Fruit fly (Drosophila melanogaster): ENCODE results near the gene tho2.

tho2 gene

DNA sequence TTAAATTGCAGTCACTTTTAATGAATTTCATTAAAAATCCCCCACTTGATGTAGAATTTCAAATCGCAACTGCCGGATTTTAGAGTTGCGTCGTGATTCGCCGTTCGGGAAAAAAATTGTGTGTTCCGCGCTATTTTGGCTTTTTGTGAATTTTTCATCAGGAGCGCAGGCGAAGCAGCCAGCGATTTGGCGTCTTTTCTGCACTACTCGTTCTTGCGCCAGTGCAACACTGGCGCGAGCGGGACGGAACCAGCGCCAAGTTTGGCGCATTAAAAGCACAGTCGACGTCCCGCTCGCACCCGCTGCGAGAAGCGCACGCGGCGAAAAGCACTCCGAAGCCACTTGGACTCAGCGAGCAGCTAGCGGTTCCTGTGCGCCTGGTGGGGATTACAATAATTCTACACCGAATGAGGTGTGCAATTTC is 48.4 kb upstream of the tho2 start (continued):
- TF ChIP-seq Lpt (GFP tag; optimal IDR thresholded peaks at IDR 0.05) (peak; percentile 72), cyc (GFP tag; optimal IDR thresholded peaks at IDR 0.05) (no peak), Gug (GFP tag; IDR thresholded peaks at IDR 0.05) (no peak), lz (GFP tag; optimal IDR thresholded peaks at IDR 0.05) (peak; percentile 31), Blimp-1 (GFP tag; optimal IDR thresholded peaks at IDR 0.05) (peak; percentile 30), Smox (GFP tag; optimal IDR thresholded peaks at IDR 0.05) (peak; percentile 40), Ets96B (tag; optimal IDR thresholded peaks at IDR 0.05) (peak; percentile 52), CG9139 (GFP tag; optimal IDR thresholded peaks at IDR 0.05) (peak; percentile 74), Eip78C (GFP tag) (no peak), spab (GFP tag; optimal IDR thresholded peaks at IDR 0.05) (peak; percentile 25), CG1621 (tag; optimal IDR thresholded peaks at IDR 0.05) (peak; percentile 100), vri (GFP tag; optimal IDR thresholded peaks at IDR 0.05) (peak; percentile 64), acj6 (GFP tag; optimal IDR thresholded peaks at IDR 0.05) (peak; percentile 9), pdm3 (GFP tag; optimal IDR thresholded peaks at IDR 0.05) (peak; percentile 26), ss (GFP tag; optimal IDR thresholded peaks at IDR 0.05) (peak; percentile 38 to 39), CG10669 (GFP tag; optimal IDR thresholded peaks at IDR 0.05) (peak; percentile 2), Hr39 (GFP tag; optimal IDR thresholded peaks at IDR 0.05) (no peak), CG3032 (tag; optimal IDR thresholded peaks at IDR 0.05) (peak; percentile 50), CG3919 (GFP tag; optimal IDR thresholded peaks at IDR 0.05) (peak; percentile 54), Hr38 (GFP tag; optimal IDR thresholded peaks at IDR 0.05) (no peak), CG6163 (GFP tag; IDR thresholded peaks at IDR 0.05) (no peak), Hr4 (GFP tag; optimal IDR thresholded peaks at IDR 0.05) (no peak), CG16779 (tag; optimal IDR thresholded peaks at IDR 0.05) (peak; percentile 60), CG32006 (GFP tag; optimal IDR thresholded peaks at IDR 0.05) (peak; percentile 56)

DNA sequence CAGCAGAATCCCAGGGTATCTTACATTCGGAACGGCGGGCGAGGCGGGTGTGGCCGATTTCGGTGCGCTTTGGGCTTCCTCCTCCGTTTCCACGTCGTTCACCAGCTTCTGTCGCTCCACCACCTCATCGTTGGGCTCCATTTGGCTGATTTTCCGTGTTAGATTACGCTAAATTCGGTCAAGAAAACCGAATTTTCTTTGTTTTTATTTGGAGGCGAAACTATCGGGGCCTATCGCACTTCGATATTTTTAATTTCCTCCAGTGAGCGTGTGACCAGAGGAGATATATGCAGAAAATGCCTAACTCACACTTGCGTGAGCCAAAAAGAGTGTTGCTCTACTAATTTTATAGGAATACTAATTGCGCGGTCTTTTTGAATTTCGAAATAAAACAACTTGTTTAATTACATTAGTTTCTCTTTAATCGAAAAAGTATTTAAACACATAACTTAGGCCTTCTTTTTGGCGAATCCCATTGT is 47.2 kb upstream of the tho2 start, which contains the start of gene CG10874:
Gene CG10874, minus strand, starts transcription at position 264 of the 479 bp plus-strand sequence.
- TF ChIP-seq Eip78C (GFP tag) (no peak), CG1621 (tag; optimal IDR thresholded peaks at IDR 0.05) (peak; percentile 1), Sox14 (GFP tag; optimal IDR thresholded peaks at IDR 0.05) (peak; percentile 75)

DNA sequence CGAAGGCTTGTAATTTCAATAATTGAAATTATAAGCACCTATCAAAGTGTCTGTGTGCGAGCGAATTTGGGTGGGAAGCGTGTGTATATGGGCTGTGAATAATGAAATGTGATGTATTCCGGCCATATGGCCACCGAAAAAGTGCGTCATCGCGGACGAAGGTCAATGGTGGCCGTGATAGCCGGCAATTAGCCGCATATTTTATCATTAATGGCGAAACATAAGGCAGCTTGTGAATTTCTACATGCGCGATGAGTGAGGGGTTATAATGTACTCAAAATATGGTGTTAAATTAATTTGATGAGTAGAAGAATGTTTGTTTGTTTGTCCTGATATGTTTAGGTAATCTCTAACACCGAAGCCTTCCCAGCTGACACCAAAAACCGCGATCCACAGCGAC is 46.4 kb upstream of the tho2 start:
- TF ChIP-seq Hr4 (GFP tag; optimal IDR thresholded peaks at IDR 0.05) (no peak), CG11902 (GFP tag; optimal IDR thresholded peaks at IDR 0.05) (no peak), Lpt (GFP tag; optimal IDR thresholded peaks at IDR 0.05) (no peak), CG15336 (GFP tag; IDR thresholded peaks at IDR 0.05) (no peak), spab (GFP tag; optimal IDR thresholded peaks at IDR 0.05) (no peak), CG3032 (tag; optimal IDR thresholded peaks at IDR 0.05) (no peak), CG6854 (GFP tag; optimal IDR thresholded peaks at IDR 0.05) (no peak), CG3919 (GFP tag; optimal IDR thresholded peaks at IDR 0.05) (no peak), achi (GFP tag; optimal IDR thresholded peaks at IDR 0.05) (no peak), Eip93F (GFP tag; optimal IDR thresholded peaks at IDR 0.05) (no peak), ss (GFP tag; optimal IDR thresholded peaks at IDR 0.05) (no peak), CG6792 (GFP tag; optimal IDR thresholded peaks at IDR 0.05) (no peak), pdm3 (GFP tag; optimal IDR thresholded peaks at IDR 0.05) (no peak), lz (GFP tag; optimal IDR thresholded peaks at IDR 0.05) (no peak), Hr38 (GFP tag; optimal IDR thresholded peaks at IDR 0.05) (no peak), dac (GFP tag; optimal IDR thresholded peaks at IDR 0.05) (no peak), CG11762 (GFP tag; optimal IDR thresholded peaks at IDR 0.05; ENCODE audit: insufficient read depth) (no peak), fkh (GFP tag; optimal IDR thresholded peaks at IDR 0.05) (no peak), Sox14 (GFP tag; optimal IDR thresholded peaks at IDR 0.05) (no peak), cyc (GFP tag; optimal IDR thresholded peaks at IDR 0.05) (no peak)

DNA sequence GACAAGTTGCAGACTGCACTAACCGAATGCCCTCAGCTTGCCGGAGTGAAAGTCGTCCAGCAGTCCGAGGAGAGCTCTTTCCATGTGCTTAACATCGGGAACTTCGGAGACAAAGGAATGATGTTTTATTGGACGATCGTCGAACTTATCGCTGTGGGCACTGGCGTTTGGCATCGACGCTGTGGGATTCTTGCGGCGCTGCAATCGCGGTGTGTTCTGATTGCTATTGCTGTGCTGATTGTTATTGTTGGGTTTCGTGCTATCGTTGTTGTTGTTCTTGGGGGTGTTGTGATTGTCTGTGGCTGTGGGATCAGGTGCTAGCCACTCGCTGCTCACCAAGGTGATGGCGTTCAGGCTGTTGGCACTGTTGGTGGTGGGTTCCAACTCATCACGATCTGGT is 45.7 kb upstream of the tho2 start:
- TF ChIP-seq CG11294 (GFP tag; IDR thresholded peaks at IDR 0.05) (no peak), Hr4 (GFP tag; optimal IDR thresholded peaks at IDR 0.05) (no peak), net (GFP tag; optimal IDR thresholded peaks at IDR 0.05) (no peak), Sox102F (GFP tag; optimal IDR thresholded peaks at IDR 0.05) (no peak), CG6163 (GFP tag; IDR thresholded peaks at IDR 0.05) (no peak), fd85E (GFP tag; optimal IDR thresholded peaks at IDR 0.05) (no peak), dsx (GFP tag; optimal IDR thresholded peaks at IDR 0.05; ENCODE audit: poor library complexity, severe bottlenecking) (no peak), CG6808 (GFP tag; optimal IDR thresholded peaks at IDR 0.05) (no peak), ss (GFP tag; optimal IDR thresholded peaks at IDR 0.05) (no peak), Met (GFP tag; optimal IDR thresholded peaks at IDR 0.05) (no peak), Sox14 (GFP tag; optimal IDR thresholded peaks at IDR 0.05) (peak; percentile 43), Eip78C (GFP tag) (peak; percentile 33), CG16779 (tag; optimal IDR thresholded peaks at IDR 0.05) (no peak), CG6854 (GFP tag; optimal IDR thresholded peaks at IDR 0.05) (no peak), CG9139 (GFP tag; optimal IDR thresholded peaks at IDR 0.05) (no peak), lz (GFP tag; optimal IDR thresholded peaks at IDR 0.05) (no peak), svp (GFP tag) (peak; percentile 84)

All from whole organism, prepupa.